Fruit fly (Drosophila melanogaster) whole organism, prepupa: ENCODE measurements around the gene CG13847.

Experiments
- Blimp-1 ChIP-seq: fragments of 200-800 bp; sonication (Bioruptor generic); optimal IDR thresholded peaks from 3 replicates; lab custom pipeline; 2017; ENCODE audit warnings: missing biosample characterization, missing genetic modification characterization, mild to moderate bottlenecking, moderate library complexity, missing genetic modification reagents
- CG11294 ChIP-seq: fragments of 200-800 bp; sonication (Bioruptor generic); IDR thresholded peaks from 2 replicates; pipeline ENCODE4 v1.3.6; 2022; ENCODE audit warnings: missing biosample characterization, missing genetic modification characterization
- CG11762 ChIP-seq: fragments of 200-800 bp; sonication (Bioruptor generic); optimal IDR thresholded peaks from 3 replicates; lab custom pipeline; 2016; ENCODE audit warnings: missing biosample characterization, missing genetic modification characterization; ENCODE audit not compliant: insufficient read depth
- CG15336 ChIP-seq: fragments of 200-800 bp; sonication (Bioruptor generic); IDR thresholded peaks from 2 replicates; pipeline ENCODE4 v1.3.6; 2022; ENCODE audit warnings: missing biosample characterization, missing genetic modification characterization
- CG1621 ChIP-seq: fragments of 200-800 bp; sonication (Bioruptor generic); optimal IDR thresholded peaks from 3 replicates; lab custom pipeline; 2018; ENCODE audit warnings: missing biosample characterization, mild to moderate bottlenecking, missing genetic modification characterization
- CG16779 ChIP-seq: fragments of 200-800 bp; sonication (Bioruptor generic); optimal IDR thresholded peaks from 3 replicates; lab custom pipeline; 2017; ENCODE audit warnings: missing biosample characterization, mild to moderate bottlenecking, missing genetic modification characterization
- CG3032 ChIP-seq: fragments of 200-800 bp; optimal IDR thresholded peaks from 2 replicates; lab custom pipeline; 2019; ENCODE audit warnings: missing biosample characterization, mild to moderate bottlenecking, missing genetic modification characterization, moderate library complexity
- CG34406 ChIP-seq: fragments of 200-800 bp; sonication (Bioruptor generic); optimal IDR thresholded peaks from 3 replicates; lab custom pipeline; 2016; ENCODE audit warnings: missing biosample characterization, missing genetic modification characterization
- CG4318 ChIP-seq: fragments of 200-800 bp; sonication (Bioruptor generic); optimal IDR thresholded peaks from 3 replicates; lab custom pipeline; 2017; ENCODE audit warnings: missing biosample characterization, mild to moderate bottlenecking, missing genetic modification characterization
- CG6163 ChIP-seq: fragments of 200-800 bp; sonication (Bioruptor generic); IDR thresholded peaks from 3 replicates; pipeline ENCODE4 v1.3.6; 2022; ENCODE audit warnings: missing biosample characterization, missing genetic modification characterization
- CG6276 ChIP-seq: fragments of 200-800 bp; sonication (Bioruptor generic); optimal IDR thresholded peaks from 2 replicates; lab custom pipeline; 2017; ENCODE audit warnings: missing biosample characterization, mild to moderate bottlenecking, missing genetic modification characterization
- CG6792 ChIP-seq: fragments of 200-800 bp; sonication (Bioruptor generic); optimal IDR thresholded peaks from 3 replicates; lab custom pipeline; 2016; ENCODE audit warnings: missing biosample characterization, missing genetic modification characterization
- CG7368 ChIP-seq: fragments of 200-800 bp; sonication (Bioruptor generic); optimal IDR thresholded peaks from 3 replicates; lab custom pipeline; 2016; ENCODE audit warnings: missing biosample characterization, missing genetic modification characterization
- CG8319 ChIP-seq: fragments of 200-800 bp; sonication (Bioruptor generic); optimal IDR thresholded peaks from 3 replicates; lab custom pipeline; 2016; ENCODE audit warnings: missing biosample characterization, missing genetic modification characterization
- CG8632 ChIP-seq: fragments of 200-800 bp; sonication (Bioruptor generic); optimal IDR thresholded peaks from 3 replicates; lab custom pipeline; 2016; ENCODE audit warnings: missing biosample characterization, missing genetic modification characterization
- CG9139 ChIP-seq: fragments of 200-800 bp; sonication (Bioruptor generic); optimal IDR thresholded peaks from 3 replicates; lab custom pipeline; 2017; ENCODE audit warnings: missing biosample characterization, mild to moderate bottlenecking, missing genetic modification characterization
- Eip78C ChIP-seq: fragments of 200-800 bp; sonication (Bioruptor generic); peaks from one replicate; lab custom pipeline; 2016; ENCODE audit warnings: missing biosample characterization, missing genetic modification characterization
- Ets96B ChIP-seq: fragments of 200-800 bp; optimal IDR thresholded peaks from 2 replicates; lab custom pipeline; 2019; ENCODE audit warnings: missing biosample characterization, mild to moderate bottlenecking, missing genetic modification characterization, moderate library complexity
- Hr38 ChIP-seq: sonication (Bioruptor generic); optimal IDR thresholded peaks from 2 replicates; lab custom pipeline; 2016; ENCODE audit warnings: missing biosample characterization, missing genetic modification characterization
- Hr39 ChIP-seq: fragments of 200-800 bp; sonication (Bioruptor generic); optimal IDR thresholded peaks from 2 replicates; lab custom pipeline; 2016; ENCODE audit warnings: missing biosample characterization, missing genetic modification characterization
- Hr4 ChIP-seq: fragments of 200-800 bp; sonication (Bioruptor generic); optimal IDR thresholded peaks from 3 replicates; lab custom pipeline; 2016; ENCODE audit warnings: missing biosample characterization, missing genetic modification characterization
- Met ChIP-seq: fragments of 200-800 bp; sonication (Bioruptor generic); optimal IDR thresholded peaks from 3 replicates; lab custom pipeline; 2016; ENCODE audit warnings: missing biosample characterization, missing genetic modification characterization
- Sox102F ChIP-seq: fragments of 200-800 bp; sonication (Bioruptor generic); optimal IDR thresholded peaks from 2 replicates; lab custom pipeline; 2016; ENCODE audit warnings: missing biosample characterization, mild to moderate bottlenecking, missing genetic modification characterization
- Sox15 ChIP-seq: fragments of 200-800 bp; sonication (Bioruptor generic); optimal IDR thresholded peaks from 3 replicates; lab custom pipeline; 2016; ENCODE audit warnings: missing biosample characterization, missing genetic modification characterization
- achi ChIP-seq: fragments of 200-800 bp; sonication (Bioruptor generic); optimal IDR thresholded peaks from 3 replicates; lab custom pipeline; 2016; ENCODE audit warnings: missing biosample characterization, missing genetic modification characterization
- cyc ChIP-seq: fragments of 200-800 bp; sonication (Bioruptor generic); optimal IDR thresholded peaks from 3 replicates; lab custom pipeline; 2016; ENCODE audit warnings: missing biosample characterization, missing genetic modification characterization
- eg ChIP-seq: fragments of 200-800 bp; sonication (Bioruptor generic); IDR thresholded peaks from 3 replicates; pipeline ENCODE4 v1.3.6; 2022; ENCODE audit warnings: missing biosample characterization, missing genetic modification characterization
- esn ChIP-seq: fragments of 200-800 bp; sonication (Bioruptor generic); optimal IDR thresholded peaks from 2 replicates; lab custom pipeline; 2016; ENCODE audit warnings: missing biosample characterization, mild to moderate bottlenecking, missing genetic modification characterization, moderate library complexity
- fd59A ChIP-seq: fragments of 200-800 bp; sonication (Bioruptor generic); optimal IDR thresholded peaks from 2 replicates; lab custom pipeline; 2017; ENCODE audit warnings: missing biosample characterization, mild to moderate bottlenecking, missing genetic modification characterization, missing genetic modification reagents
- lz ChIP-seq: fragments of 200-800 bp; sonication (Bioruptor generic); optimal IDR thresholded peaks from 3 replicates; lab custom pipeline; 2016; ENCODE audit warnings: missing biosample characterization, missing genetic modification characterization
- net ChIP-seq: fragments of 200-800 bp; sonication (Bioruptor generic); optimal IDR thresholded peaks from 3 replicates; lab custom pipeline; 2016; ENCODE audit warnings: missing biosample characterization, missing genetic modification characterization
- salr ChIP-seq, 2 experiments: fragments of 200-800 bp; sonication (Bioruptor generic); optimal IDR thresholded peaks; 3 replicates each; lab custom pipeline; 2016 to 2018; ENCODE audit warnings: missing biosample characterization in 2 of 2, missing genetic modification characterization in 2 of 2, mild to moderate bottlenecking in 1 of 2
- spab ChIP-seq: fragments of 200-800 bp; sonication (Bioruptor generic); optimal IDR thresholded peaks from 2 replicates; lab custom pipeline; 2017; ENCODE audit warnings: missing biosample characterization, mild to moderate bottlenecking, missing genetic modification characterization, missing genetic modification reagents
- ss ChIP-seq, 2 experiments: fragments of 200-800 bp; sonication (Bioruptor generic); optimal IDR thresholded peaks; 2 replicates in 1 of 2; 3 replicates in 1 of 2; lab custom pipeline; 2017 to 2018; ENCODE audit warnings: mild to moderate bottlenecking in 2 of 2, missing biosample characterization in 2 of 2, missing genetic modification characterization in 2 of 2, moderate library complexity in 1 of 2
- svp ChIP-seq: fragments of 200-800 bp; sonication (Bioruptor generic); peaks from one replicate; lab custom pipeline; 2016; ENCODE audit warnings: missing biosample characterization, missing genetic modification characterization

The CG13847 gene

DNA sequence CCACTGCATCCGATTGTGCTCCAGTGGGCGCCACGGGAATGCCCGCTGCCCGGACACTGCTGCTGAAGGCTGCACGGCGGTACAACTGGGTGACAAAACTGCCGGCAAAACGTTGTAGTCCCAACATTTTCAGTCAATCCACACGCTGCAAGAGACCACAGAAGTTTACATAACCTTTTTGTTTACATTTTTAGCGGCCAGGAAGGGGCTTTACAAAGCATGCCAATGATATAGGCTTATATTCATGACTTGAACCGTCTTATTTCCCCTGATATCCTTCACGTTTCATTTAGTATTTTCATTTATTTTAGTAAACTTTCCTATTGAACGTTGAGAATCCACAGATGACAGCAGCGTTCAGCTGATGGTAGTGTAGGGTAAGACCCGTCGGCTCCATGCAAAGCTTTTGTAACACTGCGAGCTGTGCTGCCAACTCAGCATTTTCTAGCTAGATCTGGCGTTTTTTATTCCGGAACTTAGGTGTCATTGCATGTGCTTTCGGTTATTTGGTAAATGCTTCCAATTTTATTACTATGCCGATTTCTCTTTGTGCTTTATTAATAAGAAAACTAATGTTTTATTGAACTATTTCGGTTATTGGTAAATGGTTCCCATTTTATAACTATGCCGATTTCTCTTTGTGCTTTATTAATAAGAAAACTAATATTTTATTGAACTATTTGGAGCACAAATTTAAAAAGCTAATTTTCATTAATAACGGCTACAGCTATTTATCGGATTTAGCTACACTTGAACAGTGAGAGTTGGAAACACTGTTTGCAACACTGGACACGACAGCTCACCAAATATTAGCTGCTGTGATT lies 25.2 kb downstream of the CG13847 start, which contains the start of the genes CG13850 and lqfR (continued):
- TF ChIP-seq achi (GFP tag; lab: Kevin White, UChicago) (peak; percentile 79), eg (peak; percentile 47; the same call in 2 of the 3 replicates), esn (GFP tag; lab: Kevin White, UChicago) (peak; percentile 87), Hr39 (GFP tag; lab: Kevin White, UChicago) (peak; percentile 80), CG6276 (GFP tag; lab: Kevin White, UChicago) (no peak), CG9139 (peak; percentile 46), net (peak; percentile 55), CG1621 (tag; lab: Kevin White, UChicago) (no peak), Met (GFP tag; lab: Kevin White, UChicago) (peak; percentile 77), Blimp-1 (GFP tag; lab: Kevin White, UChicago) (peak; percentile 50), CG6792 (GFP tag; lab: Kevin White, UChicago) (peak; percentile 65), Eip78C (peak; percentile 91), CG6163 (GFP tag; lab: Robert Waterston, UW) (peak; percentile 61; the same call in 1 of the 3 replicates), ss (GFP tag; optimal IDR thresholded peaks at IDR 0.05; lab: Kevin White, UChicago) (no peak), Sox15 (peak; percentile 70), Sox102F (no peak), CG3032 (peak; percentile 73), svp (GFP tag; lab: Kevin White, UChicago) (peak; percentile 88), CG34406 (GFP tag; lab: Kevin White, UChicago) (peak; percentile 65), salr (GFP tag; optimal IDR thresholded peaks at IDR 0.05; lab: Kevin White, UChicago) (no peak), CG11762 (GFP tag; lab: Kevin White, UChicago) (peak; percentile 62), Hr38 (GFP tag; lab: Kevin White, UChicago) (no peak), cyc (peak; percentile 82)

DNA sequence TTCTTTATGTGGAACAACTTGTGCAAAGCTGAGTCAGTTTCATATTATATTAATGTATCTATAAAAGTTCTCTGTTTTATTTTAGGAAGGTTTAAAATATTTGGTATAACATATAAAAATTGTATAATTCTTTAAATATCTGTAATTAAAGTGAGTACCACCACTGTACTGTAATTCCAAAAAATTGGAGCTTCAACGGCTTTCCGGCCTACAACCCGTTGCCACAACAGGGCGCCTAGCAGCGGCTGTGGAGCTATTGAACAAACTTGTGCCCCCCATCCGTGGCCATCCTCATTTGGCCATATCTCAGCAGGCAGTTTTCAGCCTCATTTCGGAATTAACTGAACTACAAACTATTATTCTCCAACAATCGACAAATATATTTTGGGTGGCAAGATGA lies 30.3 kb downstream of the CG13847 start, which contains the start of gene CG13855:
CG13855 (plus strand) TSS at position 301 of the 400 bp plus-strand sequence.
- TF ChIP-seq cyc: no peak
- no peak for TF ChIP-seq CG7368 (GFP tag; lab: Kevin White, UChicago)
- TF ChIP-seq achi (GFP tag; lab: Kevin White, UChicago): no peak
- TF ChIP-seq esn (GFP tag; lab: Kevin White, UChicago): no peak
- TF ChIP-seq Hr4 (GFP tag; lab: Kevin White, UChicago): no peak
- TF ChIP-seq CG4318 (GFP tag; lab: Kevin White, UChicago): no peak
- no peak for TF ChIP-seq lz (GFP tag; lab: Kevin White, UChicago)
- TF ChIP-seq CG6276 (GFP tag; lab: Kevin White, UChicago): no peak
- no peak for TF ChIP-seq CG11294 (GFP tag; lab: Robert Waterston, UW)
- no peak for TF ChIP-seq CG8319 (GFP tag; lab: Kevin White, UChicago)
- no peak for TF ChIP-seq Ets96B
- no peak for TF ChIP-seq Hr38 (GFP tag; lab: Kevin White, UChicago)
- TF ChIP-seq CG8632 (GFP tag; lab: Kevin White, UChicago): no peak
- no peak for TF ChIP-seq CG16779 (tag; lab: Kevin White, UChicago)
- no peak for TF ChIP-seq fd59A (GFP tag; lab: Kevin White, UChicago)
- TF ChIP-seq, all 60 proteins: peak for 0

DNA sequence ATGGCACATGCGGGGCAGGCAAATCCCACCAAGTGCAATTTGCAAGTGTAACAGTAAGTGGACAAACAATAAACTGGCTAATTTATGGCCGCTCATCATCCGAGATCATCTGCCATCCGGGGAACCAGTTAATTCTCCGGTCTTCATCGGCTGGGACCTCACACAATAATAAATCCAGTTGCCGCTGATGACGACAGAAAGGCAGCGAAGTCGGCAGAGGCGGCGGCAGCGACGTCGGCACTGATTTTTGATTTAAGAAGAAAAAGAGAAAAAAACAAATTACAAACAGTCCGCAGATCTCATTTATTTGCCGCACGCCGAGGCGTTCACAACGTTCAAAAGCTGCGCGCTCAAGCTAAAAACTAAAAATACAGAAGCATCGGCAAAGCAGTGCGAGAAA lies 33.6 kb downstream of the CG13847 start, which contains the start of gene CG13856:
CG13856 (plus strand) TSS at position 301 of the 400 bp plus-strand sequence.
- TF ChIP-seq CG15336 (no peak), Blimp-1 (GFP tag; lab: Kevin White, UChicago) (no peak), Met (GFP tag; lab: Kevin White, UChicago) (no peak), Sox102F (no peak), spab (GFP tag; lab: Kevin White, UChicago) (no peak), Ets96B (no peak)
